Worm (Caenorhabditis elegans) whole organism, L3 larva: ENCODE data around the gene lgc-16.

Experiments used
- fos-1 ChIP-seq: fragments of 150-350 bp; optimal IDR thresholded peaks from 2 replicates; lab custom pipeline; 2014; ENCODE audit warnings: missing biosample characterization, missing genetic modification characterization
- nhr-77 ChIP-seq: fragments of 150-350 bp; optimal IDR thresholded peaks from 2 replicates; lab custom pipeline; 2014; ENCODE audit warnings: missing biosample characterization, missing genetic modification characterization

DNA sequence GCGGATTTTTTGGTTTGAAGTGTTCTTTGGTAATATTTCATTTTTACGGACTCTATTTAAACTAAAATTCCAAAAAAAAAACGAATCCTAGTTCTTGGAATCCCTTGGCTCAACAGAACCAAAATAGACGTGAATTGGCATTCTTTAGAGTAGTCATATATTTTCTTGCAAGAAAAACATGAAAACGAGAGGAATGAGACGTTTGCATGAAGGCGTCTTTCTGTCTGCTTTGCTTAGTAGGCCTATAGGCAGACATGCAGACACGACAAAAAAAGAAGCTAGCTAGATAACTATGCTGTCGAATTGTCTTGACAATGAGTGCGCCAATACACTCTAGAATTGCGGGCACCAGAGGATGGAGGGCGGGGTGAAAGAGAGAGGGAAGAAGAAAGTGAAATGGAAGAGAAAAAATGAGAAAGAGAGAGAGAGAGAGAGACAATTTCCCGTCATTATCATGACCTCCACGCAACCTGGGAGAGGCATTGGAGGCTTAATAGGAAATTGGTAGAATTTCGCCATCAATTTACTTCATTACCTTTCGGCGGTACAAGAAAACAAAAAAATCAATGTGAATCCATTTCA is 37.8 kb upstream of the lgc-16 start:
- TF ChIP-seq fos-1 (tag; lab: Kevin White, UChicago), result no peak
- TF ChIP-seq nhr-77 (tag; lab: Kevin White, UChicago), result no peak
